Worm (Caenorhabditis elegans) whole organism, late embryonic: ENCODE data around the gene alg-3.

Experiments
- F13H6.1 ChIP-seq: sonication (generic microtip); optimal IDR thresholded peaks from 2 replicates; lab custom pipeline; 2016; ENCODE audit warnings: missing genetic modification characterization, missing compliant biosample characterization
- T23F11.4 ChIP-seq: fragments of 200-800 bp; sonication (Bioruptor generic); optimal IDR thresholded peaks from 2 replicates; lab custom pipeline; 2018; ENCODE audit warnings: mild to moderate bottlenecking, missing genetic modification characterization, missing compliant biosample characterization
- elt-2 ChIP-seq: sonication (generic microtip); optimal IDR thresholded peaks from 2 replicates; lab custom pipeline; 2016; ENCODE audit warnings: missing genetic modification reagents, missing genetic modification characterization, missing compliant biosample characterization
- fkh-10 ChIP-seq: fragments of 150-350 bp; optimal IDR thresholded peaks from 2 replicates; lab custom pipeline; 2014; ENCODE audit warnings: missing biosample characterization, missing genetic modification reagents, missing genetic modification characterization
- hlh-30 ChIP-seq: sonication (generic microtip); optimal IDR thresholded peaks from 2 replicates; lab custom pipeline; 2017; ENCODE audit warnings: antibody characterized with exemption, missing genetic modification characterization, missing compliant biosample characterization; ENCODE audit not compliant: insufficient read depth
- hlh-6 ChIP-seq: sonication (generic microtip); optimal IDR thresholded peaks from 2 replicates; lab custom pipeline; 2016; ENCODE audit warnings: missing genotype, missing genetic modification characterization, missing compliant biosample characterization
- madf-2 ChIP-seq: sonication (generic microtip); optimal IDR thresholded peaks from 2 replicates; lab custom pipeline; 2017; ENCODE audit warnings: missing genetic modification characterization, missing compliant biosample characterization
- nhr-11 ChIP-seq: fragments of 150-350 bp; optimal IDR thresholded peaks from 2 replicates; lab custom pipeline; 2014; ENCODE audit warnings: missing biosample characterization, missing genetic modification characterization
- pha-4 ChIP-seq: fragments of 150-350 bp; optimal IDR thresholded peaks from 2 replicates; lab custom pipeline; 2018; ENCODE audit warnings: missing biosample characterization, missing genetic modification reagents, missing genetic modification characterization
- pqm-1 ChIP-seq: sonication (generic microtip); optimal IDR thresholded peaks from 2 replicates; lab custom pipeline; 2016; ENCODE audit warnings: missing genetic modification characterization, missing compliant biosample characterization

ce11 chrIV:11713289-11713688, 9.2 kb downstream of the alg-3 start:
- TF ChIP-seq T23F11.4 (GFP tag; lab: Kevin White, UChicago) = no peak
- no peak for TF ChIP-seq F13H6.1 (tag; lab: Kevin White, UChicago)
- TF ChIP-seq nhr-11 (tag; lab: Kevin White, UChicago) = no peak
- TF ChIP-seq elt-2 (tag; lab: Kevin White, UChicago) = no peak
- no peak for TF ChIP-seq hlh-6 (tag; lab: Kevin White, UChicago)
- no peak for TF ChIP-seq pha-4
- TF ChIP-seq madf-2 = no peak
- no peak for TF ChIP-seq fkh-10 (GFP tag; lab: Kevin White, UChicago)
- TF ChIP-seq hlh-30 (tag; lab: Kevin White, UChicago) = no peak
- TF ChIP-seq pqm-1 (tag; lab: Kevin White, UChicago) = no peak
